Fruit fly (Drosophila melanogaster) whole organism, embryonic: Measurements from ENCODE around the gene CG17839.

Experiments
- Aef1 ChIP-seq: fragments of 200-800 bp; sonication (Bioruptor generic); IDR thresholded peaks from 3 replicates; pipeline ENCODE4 v1.3.6; 2022; ENCODE audit warnings: missing biosample characterization, missing genetic modification characterization
- Bgb ChIP-seq: fragments of 200-800 bp; sonication (Bioruptor generic); IDR thresholded peaks from 2 replicates; pipeline ENCODE4 v1.3.6; 2022; ENCODE audit warnings: missing biosample characterization, missing genetic modification characterization; ENCODE audit not compliant: partially characterized antibody
- Blimp-1 ChIP-seq: fragments of 200-800 bp; sonication (Bioruptor generic); optimal IDR thresholded peaks from 3 replicates; lab custom pipeline; 2018; ENCODE audit warnings: missing biosample characterization, missing genetic modification characterization, mild to moderate bottlenecking, moderate library complexity, missing genetic modification reagents
- BtbVII ChIP-seq: fragments of 200-800 bp; sonication (Bioruptor generic); optimal IDR thresholded peaks from 3 replicates; lab custom pipeline; 2017; ENCODE audit warnings: missing biosample characterization, mild to moderate bottlenecking, missing genetic modification characterization
- CG10274 ChIP-seq: fragments of 200-800 bp; sonication (Bioruptor generic); optimal IDR thresholded peaks from 3 replicates; lab custom pipeline; 2017; ENCODE audit warnings: missing biosample characterization, mild to moderate bottlenecking, missing genetic modification characterization
- CG10431 ChIP-seq: fragments of 200-800 bp; sonication (Bioruptor generic); optimal IDR thresholded peaks from 3 replicates; lab custom pipeline; 2018; ENCODE audit warnings: missing biosample characterization, mild to moderate bottlenecking, missing genetic modification characterization
- CG10959 ChIP-seq: fragments of 200-800 bp; sonication (Bioruptor generic); IDR thresholded peaks from 2 replicates; pipeline ENCODE4 v1.3.6; 2022; ENCODE audit warnings: missing biosample characterization, missing genetic modification characterization
- CG11456 ChIP-seq: fragments of 200-800 bp; sonication (Bioruptor generic); IDR thresholded peaks from 3 replicates; pipeline ENCODE4 v1.3.6; 2022; ENCODE audit warnings: missing biosample characterization, missing genetic modification characterization
- CG11696 ChIP-seq: fragments of 200-800 bp; sonication (Bioruptor generic); IDR thresholded peaks from 2 replicates; pipeline ENCODE4 v1.3.6; 2022; ENCODE audit warnings: missing biosample characterization, missing genetic modification characterization
- CG1529 ChIP-seq: fragments of 200-800 bp; sonication (Bioruptor generic); optimal IDR thresholded peaks from 3 replicates; lab custom pipeline; 2018; ENCODE audit warnings: missing biosample characterization, missing genetic modification characterization
- CG1792 ChIP-seq: fragments of 200-800 bp; sonication (Bioruptor generic); optimal IDR thresholded peaks from 2 replicates; lab custom pipeline; 2016; ENCODE audit warnings: missing biosample characterization, missing genetic modification characterization
- CG2889 ChIP-seq: fragments of 200-800 bp; sonication (Bioruptor generic); IDR thresholded peaks from 3 replicates; pipeline ENCODE4 v1.3.6; 2022; ENCODE audit warnings: missing biosample characterization, missing genetic modification characterization
- CG30431 ChIP-seq: fragments of 200-800 bp; sonication (Bioruptor generic); optimal IDR thresholded peaks from 2 replicates; lab custom pipeline; 2017; ENCODE audit warnings: missing biosample characterization, missing genetic modification characterization
- CG31441 ChIP-seq: fragments of 200-800 bp; sonication (Bioruptor generic); IDR thresholded peaks from 2 replicates; pipeline ENCODE4 v1.3.6; 2022; ENCODE audit warnings: missing biosample characterization, missing genetic modification characterization
- CG3281 ChIP-seq: fragments of 200-800 bp; sonication (Bioruptor generic); optimal IDR thresholded peaks from 3 replicates; lab custom pipeline; 2017; ENCODE audit warnings: missing biosample characterization, mild to moderate bottlenecking, missing genetic modification characterization
- CG4424 ChIP-seq: fragments of 200-800 bp; sonication (Bioruptor generic); optimal IDR thresholded peaks from 3 replicates; lab custom pipeline; 2016; ENCODE audit warnings: missing biosample characterization, missing genetic modification characterization
- CG4707 ChIP-seq: fragments of 200-800 bp; sonication (Bioruptor generic); optimal IDR thresholded peaks from 2 replicates; lab custom pipeline; 2018; ENCODE audit warnings: missing biosample characterization, mild to moderate bottlenecking, missing genetic modification characterization, moderate library complexity
- CG4854 ChIP-seq: fragments of 200-800 bp; sonication (Bioruptor generic); optimal IDR thresholded peaks from 2 replicates; lab custom pipeline; 2016; ENCODE audit warnings: missing biosample characterization, missing genetic modification characterization, inconsistent platforms
- CG6175 ChIP-seq: fragments of 200-800 bp; sonication (Bioruptor generic); IDR thresholded peaks from 3 replicates; pipeline ENCODE4 v1.3.6; 2022; ENCODE audit warnings: missing biosample characterization, missing genetic modification characterization
- CG6272 ChIP-seq: fragments of 200-800 bp; sonication (Bioruptor generic); IDR thresholded peaks from 2 replicates; pipeline ENCODE4 v1.3.6; 2022; ENCODE audit warnings: missing biosample characterization, missing genetic modification characterization
- CG6689 ChIP-seq: fragments of 200-800 bp; sonication (Bioruptor generic); IDR thresholded peaks from 2 replicates; pipeline ENCODE4 v1.3.6; 2022; ENCODE audit warnings: missing biosample characterization, missing genetic modification characterization
- CG6813 ChIP-seq: fragments of 200-800 bp; sonication (Bioruptor generic); optimal IDR thresholded peaks from 2 replicates; lab custom pipeline; 2017; ENCODE audit warnings: missing biosample characterization, missing genetic modification characterization, mild to moderate bottlenecking, moderate library complexity, missing genetic modification reagents
- CG7372 ChIP-seq: fragments of 200-800 bp; sonication (Bioruptor generic); IDR thresholded peaks from 2 replicates; pipeline ENCODE4 v1.3.6; 2022; ENCODE audit warnings: missing biosample characterization, missing genetic modification characterization
- CG8281 ChIP-seq: fragments of 200-800 bp; sonication (Bioruptor generic); optimal IDR thresholded peaks from 2 replicates; lab custom pipeline; 2018; ENCODE audit warnings: missing biosample characterization, mild to moderate bottlenecking, missing genetic modification characterization, moderate library complexity
- CG9609 ChIP-seq: fragments of 200-800 bp; sonication (Bioruptor generic); optimal IDR thresholded peaks from 3 replicates; lab custom pipeline; 2016; ENCODE audit warnings: missing biosample characterization, missing genetic modification characterization
- Camta ChIP-seq: fragments of 200-800 bp; sonication (Bioruptor generic); optimal IDR thresholded peaks from 2 replicates; lab custom pipeline; 2016; ENCODE audit warnings: missing biosample characterization, missing genetic modification characterization
- Doc2 ChIP-seq: fragments of 200-800 bp; sonication (Bioruptor generic); IDR thresholded peaks from 2 replicates; pipeline ENCODE4 v1.3.6; 2022; ENCODE audit warnings: missing biosample characterization, missing genetic modification characterization
- Dref ChIP-seq: fragments of 200-800 bp; sonication (Bioruptor generic); IDR thresholded peaks from 2 replicates; pipeline ENCODE4 v1.3.6; 2022; ENCODE audit warnings: missing biosample characterization, missing genetic modification characterization
- E2f2 ChIP-seq: fragments of 200-800 bp; sonication (Bioruptor generic); IDR thresholded peaks from 2 replicates; pipeline ENCODE4 v1.3.6; 2022; ENCODE audit warnings: missing biosample characterization, missing genetic modification characterization
- Fer1 ChIP-seq: fragments of 200-800 bp; sonication (Bioruptor generic); optimal IDR thresholded peaks from 2 replicates; lab custom pipeline; 2017; ENCODE audit warnings: missing biosample characterization, mild to moderate bottlenecking, missing genetic modification characterization
- HLH4C ChIP-seq: fragments of 200-800 bp; sonication (Bioruptor generic); IDR thresholded peaks from 3 replicates; pipeline ENCODE4 v1.3.6; 2022; ENCODE audit warnings: missing biosample characterization, missing genetic modification characterization; ENCODE audit not compliant: partially characterized antibody
- MTF-1 ChIP-seq: fragments of 200-800 bp; sonication (Bioruptor generic); optimal IDR thresholded peaks from 2 replicates; lab custom pipeline; 2018; ENCODE audit warnings: missing biosample characterization, mild to moderate bottlenecking, missing genetic modification characterization, borderline replicate concordance
- Max ChIP-seq: fragments of 200-800 bp; sonication (Bioruptor generic); optimal IDR thresholded peaks from 2 replicates; lab custom pipeline; 2016; ENCODE audit warnings: missing biosample characterization, mild to moderate bottlenecking, missing genetic modification characterization
- NFAT ChIP-seq: fragments of 200-800 bp; sonication (Bioruptor generic); IDR thresholded peaks from 2 replicates; pipeline ENCODE4 v1.3.6; 2022; ENCODE audit warnings: missing biosample characterization, missing genetic modification characterization
- Six4 ChIP-seq: fragments of 200-800 bp; sonication (Bioruptor generic); optimal IDR thresholded peaks from 2 replicates; lab custom pipeline; 2016; ENCODE audit warnings: missing biosample characterization, missing genetic modification characterization
- Xbp1 ChIP-seq: fragments of 200-800 bp; sonication (Bioruptor generic); optimal IDR thresholded peaks from 3 replicates; lab custom pipeline; 2016; ENCODE audit warnings: missing biosample characterization, mild to moderate bottlenecking, missing genetic modification characterization
- ac ChIP-seq: fragments of 200-800 bp; sonication (Bioruptor generic); optimal IDR thresholded peaks from 3 replicates; lab custom pipeline; 2017; ENCODE audit warnings: missing biosample characterization, mild to moderate bottlenecking, missing genetic modification characterization
- az2 ChIP-seq: fragments of 200-800 bp; sonication (Bioruptor generic); optimal IDR thresholded peaks from 3 replicates; lab custom pipeline; 2016; ENCODE audit warnings: missing biosample characterization, missing genetic modification characterization
- br ChIP-seq: fragments of >200 bp; optimal IDR thresholded peaks from 2 replicates; lab custom pipeline; 2017
- btn ChIP-seq: fragments of 200-800 bp; sonication (Bioruptor generic); optimal IDR thresholded peaks from 2 replicates; lab custom pipeline; 2016; ENCODE audit warnings: missing biosample characterization, missing genetic modification characterization
- chm ChIP-seq: fragments of 200-800 bp; sonication (Bioruptor generic); IDR thresholded peaks from 2 replicates; pipeline ENCODE4 v1.3.6; 2022; ENCODE audit warnings: missing biosample characterization, missing genetic modification characterization
- dan ChIP-seq: fragments of 200-800 bp; sonication (Bioruptor generic); IDR thresholded peaks from 2 replicates; pipeline ENCODE4 v1.3.6; 2022; ENCODE audit warnings: missing biosample characterization, missing genetic modification characterization
- exex ChIP-seq: fragments of 200-800 bp; sonication (Bioruptor generic); optimal IDR thresholded peaks from 4 replicates; lab custom pipeline; 2018; ENCODE audit warnings: missing biosample characterization, mild to moderate bottlenecking, missing genetic modification characterization, moderate library complexity
- gsb ChIP-seq: fragments of 200-800 bp; sonication (Bioruptor generic); IDR thresholded peaks from 2 replicates; pipeline ENCODE4 v1.3.6; 2022; ENCODE audit warnings: missing biosample characterization, missing genetic modification characterization
- gsb-n ChIP-seq: fragments of 200-800 bp; sonication (Bioruptor generic); optimal IDR thresholded peaks from 3 replicates; lab custom pipeline; 2018; ENCODE audit warnings: missing biosample characterization, mild to moderate bottlenecking, missing genetic modification characterization
- nmo ChIP-seq: fragments of 200-800 bp; sonication (Bioruptor generic); optimal IDR thresholded peaks from 2 replicates; lab custom pipeline; 2018; ENCODE audit warnings: missing biosample characterization, mild to moderate bottlenecking, missing genetic modification characterization, moderate library complexity
- odd ChIP-seq: fragments of 200-800 bp; sonication (Bioruptor generic); optimal IDR thresholded peaks from 2 replicates; lab custom pipeline; 2017; ENCODE audit warnings: missing biosample characterization, mild to moderate bottlenecking, missing genetic modification characterization
- p53 ChIP-seq: fragments of 200-800 bp; sonication (Bioruptor generic); optimal IDR thresholded peaks from 2 replicates; lab custom pipeline; 2016; ENCODE audit warnings: missing biosample characterization, missing genetic modification characterization
- peb ChIP-seq: fragments of 200-800 bp; sonication (Bioruptor generic); IDR thresholded peaks from 2 replicates; pipeline ENCODE4 v1.3.6; 2022; ENCODE audit warnings: missing biosample characterization, missing genetic modification characterization
- seq ChIP-seq: fragments of 200-800 bp; sonication (Bioruptor generic); IDR thresholded peaks from 2 replicates; pipeline ENCODE4 v1.3.6; 2022; ENCODE audit warnings: missing biosample characterization, missing genetic modification characterization

The CG17839 gene

dm6 chr3L:14801854-14802616 is 2.9 kb upstream of the CG17839 start, which contains the start of gene NHP2 (continued):
- peak; percentile 79 for TF ChIP-seq CG6813 (GFP tag; lab: Kevin White, UChicago)
- TF ChIP-seq exex (tag; lab: Kevin White, UChicago): no peak
- TF ChIP-seq ac (GFP tag; lab: Kevin White, UChicago): peak; percentile 34
- TF ChIP-seq odd (GFP tag; lab: Kevin White, UChicago): no peak
- TF ChIP-seq CG9609: peak; percentile 23
- peak; percentile 92 for TF ChIP-seq CG31441 (GFP tag; lab: Robert Waterston, UW)
- TF ChIP-seq CG6272 (GFP tag; lab: Robert Waterston, UW): no peak
- peak; percentile 8 for TF ChIP-seq Camta (GFP tag; lab: Kevin White, UChicago)
- TF ChIP-seq HLH4C (GFP tag; lab: Robert Waterston, UW): no peak
- peak; percentile 76 for TF ChIP-seq CG7372 (GFP tag; lab: Robert Waterston, UW)
- TF ChIP-seq CG10274 (GFP tag; lab: Kevin White, UChicago): no peak
- TF ChIP-seq br (lab: Kevin White, UChicago): no peak
- TF ChIP-seq CG6175 (GFP tag; lab: Robert Waterston, UW): peak; percentile 66
- TF ChIP-seq Fer1 (GFP tag; lab: Kevin White, UChicago): peak; percentile 89
- TF ChIP-seq nmo: peak; percentile 85
- TF ChIP-seq CG2889 (GFP tag; lab: Robert Waterston, UW): no peak; the same call in 2 of the 3 replicates
- TF ChIP-seq peb (GFP tag; lab: Robert Waterston, UW): peak; percentile 56; the same call in 1 of the 2 replicates
- TF ChIP-seq CG4424 (GFP tag; lab: Kevin White, UChicago): peak; percentile 83
- peak; percentile 66 for TF ChIP-seq gsb (GFP tag; lab: Robert Waterston, UW)
- peak; percentile 44 for TF ChIP-seq CG10431 (GFP tag; lab: Kevin White, UChicago)
- TF ChIP-seq Max (GFP tag; lab: Kevin White, UChicago): peak; percentile 97
- peak; percentile 69 for TF ChIP-seq CG10959
- no peak for TF ChIP-seq CG1529 (GFP tag; lab: Kevin White, UChicago)
- peak; percentile 38 for TF ChIP-seq CG4854 (GFP tag; lab: Kevin White, UChicago)
- TF ChIP-seq CG11696 (GFP tag; lab: Robert Waterston, UW): peak; percentile 37; the same call in 1 of the 2 replicates
- peak; percentile 70 for TF ChIP-seq BtbVII (GFP tag; lab: Kevin White, UChicago)
- peak; percentile 79 for TF ChIP-seq CG4707 (GFP tag; lab: Kevin White, UChicago)
- TF ChIP-seq btn: no peak
- peak; percentile 40 for TF ChIP-seq CG1792 (GFP tag; lab: Kevin White, UChicago)
- TF ChIP-seq Six4 (GFP tag; lab: Kevin White, UChicago): peak; percentile 69
- peak; percentile 83 for TF ChIP-seq CG3281 (GFP tag; lab: Kevin White, UChicago)
- no peak; the same call in 1 of the 3 replicates for TF ChIP-seq CG11456 (GFP tag; lab: Robert Waterston, UW)
- no peak for TF ChIP-seq dan (GFP tag; lab: Robert Waterston, UW)
- peak; percentile 76 for TF ChIP-seq MTF-1 (GFP tag; lab: Kevin White, UChicago)
- TF ChIP-seq chm (GFP tag; lab: Robert Waterston, UW): peak; percentile 79
- peak; percentile 76; the same call in 1 of the 2 replicates for TF ChIP-seq NFAT (GFP tag; lab: Robert Waterston, UW)
- peak; percentile 68 for TF ChIP-seq E2f2 (GFP tag; lab: Robert Waterston, UW)
- peak; percentile 77 for TF ChIP-seq CG6689 (GFP tag; lab: Robert Waterston, UW)
- no peak for TF ChIP-seq Blimp-1 (GFP tag; lab: Kevin White, UChicago)
- TF ChIP-seq Bgb (GFP tag; lab: Robert Waterston, UW): 0 out of 2 replicates have a peak, but pooled peaks have one; percentile 18
- peak; percentile 57 for TF ChIP-seq CG30431 (GFP tag; lab: Kevin White, UChicago)
- TF ChIP-seq Xbp1: peak; percentile 87
- no peak for TF ChIP-seq Doc2 (GFP tag; lab: Robert Waterston, UW)
- TF ChIP-seq Aef1 (GFP tag; lab: Robert Waterston, UW): peak; percentile 71
- no peak for TF ChIP-seq gsb-n (tag; lab: Kevin White, UChicago)
- TF ChIP-seq az2 (GFP tag; lab: Kevin White, UChicago): peak; percentile 81
- TF ChIP-seq CG8281 (tag; lab: Kevin White, UChicago): no peak
- peak; percentile 79 for TF ChIP-seq seq
- TF ChIP-seq p53 (GFP tag; lab: Kevin White, UChicago): no peak
- no peak for TF ChIP-seq Dref (GFP tag; lab: Robert Waterston, UW)
